Worm (Caenorhabditis elegans) whole organism, L1 larva: ENCODE data around the gene ceh-23.

Experiments used
- C04F5.9 ChIP-seq: sonication (generic microtip); optimal IDR thresholded peaks from 2 replicates; lab custom pipeline; 2016; ENCODE audit warnings: missing genetic modification characterization, missing compliant biosample characterization
- Y116A8C.19 ChIP-seq: sonication (generic microtip); optimal IDR thresholded peaks from 2 replicates; lab custom pipeline; 2016; ENCODE audit warnings: missing compliant biosample characterization, missing genetic modification characterization, borderline replicate concordance
- aha-1 ChIP-seq: fragments of 150-350 bp; optimal IDR thresholded peaks from 2 replicates; lab custom pipeline; 2014; ENCODE audit warnings: missing biosample characterization, missing genetic modification characterization
- alr-1 ChIP-seq: fragments of 200-800 bp; sonication (Bioruptor generic); optimal IDR thresholded peaks from 2 replicates; lab custom pipeline; 2018; ENCODE audit warnings: borderline replicate concordance, mild to moderate bottlenecking, missing genetic modification characterization, missing compliant biosample characterization
- ceh-82 ChIP-seq, 3 experiments: fragments of 150-350 bp in 1 of 3; sonication (generic microtip) in 2 of 3; optimal IDR thresholded peaks; 2 replicates each; lab custom pipeline; 2014 to 2017; ENCODE audit warnings: missing biosample characterization in 3 of 3, missing genetic modification characterization in 3 of 3
- ceh-88 ChIP-seq: fragments of 200-800 bp; sonication (Bioruptor generic); IDR thresholded peaks from 2 replicates; pipeline ENCODE4 v1.3.6; 2022; ENCODE audit warnings: missing genetic modification characterization, missing compliant biosample characterization
- ces-1 ChIP-seq: fragments of 150-350 bp; optimal IDR thresholded peaks from 2 replicates; lab custom pipeline; 2014; ENCODE audit warnings: missing biosample characterization, missing genetic modification reagents, missing genetic modification characterization
- dpl-1 ChIP-seq, 3 experiments: fragments of 150-350 bp in 2 of 3; sonication (generic microtip) in 1 of 3; optimal IDR thresholded peaks; 2 replicates each; lab custom pipeline; 2014 to 2017; ENCODE audit warnings: missing biosample characterization in 3 of 3, missing genetic modification characterization in 3 of 3, missing genetic modification reagents in 3 of 3
- efl-1 ChIP-seq, 4 experiments: fragments of 150-350 bp; optimal IDR thresholded peaks in 3 of 4; peaks in 1 of 4; 1 replicate in 1 of 4; 2 replicates in 3 of 4; lab custom pipeline; 2014; ENCODE audit warnings: missing biosample characterization in 2 of 4, missing genetic modification characterization in 2 of 4, missing genetic modification reagents in 2 of 4
- efl-3 ChIP-seq: fragments of 200-800 bp; sonication (Bioruptor generic); optimal IDR thresholded peaks from 2 replicates; lab custom pipeline; 2018; ENCODE audit warnings: mild to moderate bottlenecking, missing genetic modification characterization, missing compliant biosample characterization
- egl-27 ChIP-seq, 2 experiments: fragments of 150-350 bp in 1 of 2; sonication (generic microtip); optimal IDR thresholded peaks; 3 replicates each; lab custom pipeline; 2017 to 2018; ENCODE audit warnings: missing biosample characterization in 2 of 2, missing genetic modification characterization in 2 of 2, missing genetic modification reagents in 2 of 2
- elt-2 ChIP-seq: sonication (generic microtip); optimal IDR thresholded peaks from 2 replicates; lab custom pipeline; 2016; ENCODE audit warnings: missing genetic modification characterization, mild to moderate bottlenecking, inconsistent platforms, missing compliant biosample characterization, missing genetic modification reagents
- fkh-10 ChIP-seq: sonication (generic microtip); optimal IDR thresholded peaks from 2 replicates; lab custom pipeline; 2017; ENCODE audit warnings: missing biosample characterization, missing genetic modification reagents, missing genetic modification characterization
- grh-1 ChIP-seq: fragments of 200-800 bp; sonication (Bioruptor generic); IDR thresholded peaks from 2 replicates; pipeline ENCODE4 v1.3.6; 2022; ENCODE audit warnings: missing genetic modification reagents, missing genetic modification characterization, missing compliant biosample characterization
- hlh-4 ChIP-seq: sonication (generic microtip); optimal IDR thresholded peaks from 2 replicates; lab custom pipeline; 2016; ENCODE audit warnings: mild to moderate bottlenecking, missing genetic modification characterization, missing compliant biosample characterization
- hpl-2 ChIP-seq: fragments of 150-350 bp; optimal IDR thresholded peaks from 2 replicates; lab custom pipeline; 2014; ENCODE audit warnings: missing biosample characterization, missing genetic modification reagents, missing genetic modification characterization
- lin-13 ChIP-seq: fragments of 150-350 bp; optimal IDR thresholded peaks from 2 replicates; lab custom pipeline; 2014; ENCODE audit warnings: missing biosample characterization, missing genetic modification reagents, missing genetic modification characterization
- lin-14 ChIP-seq: fragments of 200-800 bp; sonication (Bioruptor generic); optimal IDR thresholded peaks from 2 replicates; lab custom pipeline; 2018; ENCODE audit warnings: mild to moderate bottlenecking, missing genetic modification characterization, moderate library complexity, missing compliant biosample characterization
- lin-35 ChIP-seq, 2 experiments: fragments of 150-350 bp; optimal IDR thresholded peaks; 2 replicates each; lab custom pipeline; 2014; ENCODE audit warnings: missing biosample characterization in 2 of 2, missing genetic modification characterization in 2 of 2, missing genetic modification reagents in 2 of 2
- lsy-2 ChIP-seq, 2 experiments: fragments of 150-350 bp; optimal IDR thresholded peaks; 2 replicates each; lab custom pipeline; 2014; ENCODE audit warnings: missing biosample characterization in 2 of 2, missing genetic modification characterization in 2 of 2
- mef-2 ChIP-seq: fragments of 150-350 bp; optimal IDR thresholded peaks from 2 replicates; lab custom pipeline; 2014; ENCODE audit warnings: missing biosample characterization, missing genetic modification characterization
- mep-1 ChIP-seq: fragments of 150-350 bp; optimal IDR thresholded peaks from 2 replicates; lab custom pipeline; 2014; ENCODE audit warnings: missing biosample characterization, missing genetic modification characterization
- nhr-11 ChIP-seq: fragments of 150-350 bp; optimal IDR thresholded peaks from 2 replicates; lab custom pipeline; 2014; ENCODE audit warnings: missing biosample characterization, missing genetic modification characterization
- nhr-237 ChIP-seq: fragments of 150-350 bp; optimal IDR thresholded peaks from 2 replicates; lab custom pipeline; 2014; ENCODE audit warnings: missing biosample characterization, missing genetic modification characterization
- nhr-28 ChIP-seq: fragments of 150-350 bp; optimal IDR thresholded peaks from 2 replicates; lab custom pipeline; 2014; ENCODE audit warnings: missing biosample characterization, missing genetic modification characterization
- nhr-71 ChIP-seq: sonication (generic microtip); optimal IDR thresholded peaks from 2 replicates; lab custom pipeline; 2016; ENCODE audit warnings: mild to moderate bottlenecking, missing genetic modification characterization, moderate library complexity, missing compliant biosample characterization
- nhr-85 ChIP-seq: sonication (generic microtip); peaks from one replicate; lab custom pipeline; 2016; ENCODE audit warnings: missing genetic modification characterization, inconsistent platforms, missing compliant biosample characterization
- nhr-90 ChIP-seq: sonication (generic microtip); optimal IDR thresholded peaks from 2 replicates; lab custom pipeline; 2016; ENCODE audit warnings: mild to moderate bottlenecking, missing genetic modification characterization, missing compliant biosample characterization; ENCODE audit not compliant: poor library complexity
- pag-3 ChIP-seq: sonication (generic microtip); optimal IDR thresholded peaks from 2 replicates; lab custom pipeline; 2017; ENCODE audit warnings: missing genetic modification characterization, mild to moderate bottlenecking, missing compliant biosample characterization, antibody characterized with exemption, borderline replicate concordance; ENCODE audit not compliant: insufficient read depth
- rnt-1 ChIP-seq: sonication (generic microtip); optimal IDR thresholded peaks from 2 replicates; lab custom pipeline; 2016; ENCODE audit warnings: mild to moderate bottlenecking, missing genetic modification characterization, moderate library complexity, missing compliant biosample characterization
- snu-23 ChIP-seq: sonication (generic microtip); optimal IDR thresholded peaks from 2 replicates; lab custom pipeline; 2016; ENCODE audit warnings: missing genetic modification characterization, missing compliant biosample characterization
- sup-37 ChIP-seq: fragments of 200-800 bp; sonication (Bioruptor generic); optimal IDR thresholded peaks from 2 replicates; lab custom pipeline; 2018; ENCODE audit warnings: mild to moderate bottlenecking, missing genetic modification characterization, missing compliant biosample characterization
- tlp-1 ChIP-seq: fragments of 150-350 bp; optimal IDR thresholded peaks from 2 replicates; lab custom pipeline; 2014; ENCODE audit warnings: missing biosample characterization, missing genetic modification characterization
- unc-130 ChIP-seq: fragments of 150-350 bp; optimal IDR thresholded peaks from 2 replicates; lab custom pipeline; 2017; ENCODE audit warnings: missing biosample characterization, missing genetic modification characterization, inconsistent platforms
- unc-62 ChIP-seq: fragments of 150-350 bp; optimal IDR thresholded peaks from 2 replicates; lab custom pipeline; 2014; ENCODE audit warnings: missing biosample characterization, missing genetic modification reagents, missing genetic modification characterization
- unc-86 ChIP-seq: sonication (generic microtip); optimal IDR thresholded peaks from 2 replicates; lab custom pipeline; 2016; ENCODE audit warnings: missing genetic modification characterization, missing compliant biosample characterization
- vab-15 ChIP-seq: sonication (generic microtip); optimal IDR thresholded peaks from 2 replicates; lab custom pipeline; 2017; ENCODE audit warnings: missing genotype, mild to moderate bottlenecking, missing genetic modification characterization, missing compliant biosample characterization
- zag-1 ChIP-seq: fragments of 150-350 bp; optimal IDR thresholded peaks from 2 replicates; lab custom pipeline; 2014; ENCODE audit warnings: missing biosample characterization, missing genetic modification characterization
- ztf-11 ChIP-seq, 2 experiments: sonication (generic microtip); optimal IDR thresholded peaks; 2 replicates each; lab custom pipeline; 2016 to 2017; ENCODE audit warnings: missing genetic modification characterization in 2 of 2, missing biosample characterization in 1 of 2, missing compliant biosample characterization in 1 of 2
- ztf-4 ChIP-seq: fragments of 150-350 bp; optimal IDR thresholded peaks from 2 replicates; lab custom pipeline; 2014; ENCODE audit warnings: missing biosample characterization, missing genetic modification characterization

The ceh-23 gene

ce11 chrIII:7815571-7816348, 23.6 kb upstream of the ceh-23 start:
- TF ChIP-seq nhr-85 (tag; lab: Kevin White, UChicago) (peak; percentile 3), alr-1 (no peak), dpl-1 (GFP tag; optimal IDR thresholded peaks at IDR 0.05; lab: Kevin White, UChicago) (peak in 1 of 3 experiments; percentile 82)

- TF ChIP-seq Y116A8C.19 (tag; lab: Kevin White, UChicago) (no peak), efl-1 (optimal IDR thresholded peaks at IDR 0.05; lab: Kevin White, UChicago) (no peak), efl-1 (GFP tag; optimal IDR thresholded peaks at IDR 0.05 in 1 of 2; lab: Kevin White, UChicago) (peak in 1 of 2 experiments; percentile 54), vab-15 (no peak), nhr-28 (tag; lab: Kevin White, UChicago) (no peak), nhr-237 (tag; lab: Kevin White, UChicago) (no peak), alr-1 (no peak), ces-1 (no peak), grh-1 (no peak), mep-1 (no peak), efl-3 (GFP tag; lab: Kevin White, UChicago) (no peak), ztf-4 (tag; lab: Kevin White, UChicago) (no peak), elt-2 (tag; lab: Kevin White, UChicago) (no peak), ceh-88 (GFP tag; lab: Robert Waterston, UW) (no peak), nhr-11 (tag; lab: Kevin White, UChicago) (no peak), dpl-1 (GFP tag; optimal IDR thresholded peaks at IDR 0.05; lab: Kevin White, UChicago) (peak in 1 of 3 experiments; percentile 99)
Observed at ce11 chrIII:7816463-7816862, 22.9 kb upstream of the ceh-23 start.

- no peak for TF ChIP-seq aha-1 (tag; lab: Kevin White, UChicago)
- no peak for TF ChIP-seq hpl-2 (GFP tag; lab: Kevin White, UChicago)
- no peak for TF ChIP-seq grh-1
- TF ChIP-seq sup-37 (GFP tag; lab: Kevin White, UChicago): no peak
- TF ChIP-seq lin-35 (GFP tag; optimal IDR thresholded peaks at IDR 0.05; lab: Kevin White, UChicago): no peak
- TF ChIP-seq lin-14 (GFP tag; lab: Kevin White, UChicago): no peak
- TF ChIP-seq, all 84 proteins: peak for 0
Observed at ce11 chrIII:7818965-7819364, 20.4 kb upstream of the ceh-23 start.

- TF ChIP-seq rnt-1 (tag; lab: Kevin White, UChicago): peak; percentile 7
- TF ChIP-seq mef-2 (tag; lab: Kevin White, UChicago): no peak
- TF ChIP-seq alr-1: no peak
- no peak for TF ChIP-seq hlh-4 (tag; lab: Kevin White, UChicago)
- TF ChIP-seq unc-62 (GFP tag; lab: Kevin White, UChicago): no peak
- TF ChIP-seq snu-23 (GFP tag; lab: Kevin White, UChicago): no peak
- TF ChIP-seq lin-35 (GFP tag; optimal IDR thresholded peaks at IDR 0.05; lab: Kevin White, UChicago): no peak
- no peak for TF ChIP-seq pag-3 (tag; lab: Kevin White, UChicago)
- peak; percentile 23 for TF ChIP-seq lin-14 (GFP tag; lab: Kevin White, UChicago)
- TF ChIP-seq ztf-11 (tag; optimal IDR thresholded peaks at IDR 0.05; lab: Kevin White, UChicago): no peak
- TF ChIP-seq fkh-10 (GFP tag; lab: Kevin White, UChicago): no peak
- no peak for TF ChIP-seq lin-13
- no peak for TF ChIP-seq efl-3 (GFP tag; lab: Kevin White, UChicago)
- TF ChIP-seq unc-130 (tag; lab: Kevin White, UChicago): no peak
- TF ChIP-seq egl-27 (tag; optimal IDR thresholded peaks at IDR 0.05; lab: Kevin White, UChicago): no peak
- TF ChIP-seq aha-1 (tag; lab: Kevin White, UChicago): no peak
- no peak for TF ChIP-seq ztf-4 (tag; lab: Kevin White, UChicago)
- TF ChIP-seq ceh-82 (tag; optimal IDR thresholded peaks at IDR 0.05; lab: Kevin White, UChicago): no peak
- TF ChIP-seq nhr-90: no peak
- TF ChIP-seq nhr-71 (tag; lab: Kevin White, UChicago): no peak
- TF ChIP-seq unc-86 (tag; lab: Kevin White, UChicago): peak; percentile 38
- TF ChIP-seq nhr-237 (tag; lab: Kevin White, UChicago): no peak
- TF ChIP-seq lsy-2 (tag; optimal IDR thresholded peaks at IDR 0.05; lab: Kevin White, UChicago): peak; percentile 25 to 59
- TF ChIP-seq C04F5.9 (tag; lab: Kevin White, UChicago): no peak
- TF ChIP-seq zag-1 (tag; lab: Kevin White, UChicago): no peak
- no peak for TF ChIP-seq nhr-28 (tag; lab: Kevin White, UChicago)
- peak; percentile 74 for TF ChIP-seq nhr-85 (tag; lab: Kevin White, UChicago)
- no peak for TF ChIP-seq tlp-1 (tag; lab: Kevin White, UChicago)
Observed at ce11 chrIII:7819866-7820265, 19.5 kb upstream of the ceh-23 start.
